Worm (Caenorhabditis elegans): ENCODE measurements around the gene nxf-1.
A peak's percentile ranks its signal among the peaks of the same experiment; 100 is the strongest.

Gene nxf-1

DNA sequence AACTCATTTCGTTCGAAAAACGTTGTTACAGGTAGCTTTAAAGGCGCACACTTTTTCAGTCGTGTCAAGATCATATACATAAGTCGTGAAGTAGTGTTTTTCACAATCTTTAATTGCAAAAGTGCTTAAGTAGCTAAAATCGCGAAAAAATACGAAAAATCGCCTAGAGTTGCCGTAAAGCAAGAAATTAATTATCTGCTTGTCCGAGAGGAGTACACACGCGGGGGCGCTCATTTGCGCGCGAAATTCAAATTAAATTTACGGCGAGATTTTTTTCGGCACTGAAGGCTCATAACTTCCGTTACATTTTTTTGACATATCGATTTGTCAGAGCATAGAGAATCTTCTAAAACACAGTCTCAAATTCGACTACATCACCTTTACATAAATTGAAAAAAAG lies 45.3 kb upstream of the nxf-1 start:
- TF ChIP-seq nhr-85 (tag) (no peak), nhr-90 (tag; optimal IDR thresholded peaks at IDR 0.05; ENCODE audit: poor library complexity) (no peak), ztf-4 (tag; optimal IDR thresholded peaks at IDR 0.05) (no peak), jun-1 (tag; optimal IDR thresholded peaks at IDR 0.05) (no peak), efl-1 (optimal IDR thresholded peaks at IDR 0.05) (peak in 1 of 2 experiments; percentile 6), efl-1 (GFP tag; optimal IDR thresholded peaks at IDR 0.05 in 1 of 2) (peak; percentile 15 to 86), egl-27 (tag; optimal IDR thresholded peaks at IDR 0.05) (no peak), sup-37 (GFP tag; optimal IDR thresholded peaks at IDR 0.05) (no peak), dpl-1 (GFP tag; optimal IDR thresholded peaks at IDR 0.05) (peak in 1 of 3 experiments; percentile 7)

DNA sequence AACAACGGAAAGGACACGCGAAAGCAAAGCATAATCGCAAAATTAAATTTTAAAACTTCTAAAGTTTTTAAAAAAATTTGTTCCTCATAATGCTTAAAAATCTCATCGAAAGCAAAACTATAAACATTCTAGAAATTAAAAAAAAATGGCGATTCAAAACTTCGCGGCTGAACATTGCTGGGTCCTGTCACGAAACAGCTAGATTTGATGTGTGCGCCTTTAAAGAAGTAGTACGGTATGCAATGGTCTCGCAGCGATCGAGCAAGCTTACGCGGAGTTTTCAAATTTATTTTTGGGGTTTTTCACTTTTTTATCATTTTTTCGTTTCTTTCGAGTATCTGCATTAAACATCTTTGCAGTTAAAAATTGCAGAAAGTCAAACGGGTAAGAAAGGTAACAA lies 42.3 kb upstream of the nxf-1 start, which contains the start of gene coh-3:
coh-3 (plus strand) TSS at position 353 of the 400 bp plus-strand sequence.
- TF ChIP-seq ceh-82 (tag; optimal IDR thresholded peaks at IDR 0.05) = no peak
- TF ChIP-seq pax-3 (tag; optimal IDR thresholded peaks at IDR 0.05) = no peak
- no peak for TF ChIP-seq snpc-4 (tag; optimal IDR thresholded peaks at IDR 0.05)
- no peak for TF ChIP-seq lin-39 (tag; optimal IDR thresholded peaks at IDR 0.05)
- TF ChIP-seq fkh-4 (tag; optimal IDR thresholded peaks at IDR 0.05; ENCODE audit: borderline replicate concordance) = no peak
- no peak for TF ChIP-seq mab-9 (GFP tag; IDR thresholded peaks at IDR 0.05)
- no peak for TF ChIP-seq nhr-237 (tag; optimal IDR thresholded peaks at IDR 0.05)
- TF ChIP-seq lin-35 (GFP tag; optimal IDR thresholded peaks at IDR 0.05) = no peak
- no peak for TF ChIP-seq fos-1 (tag; optimal IDR thresholded peaks at IDR 0.05)
- TF ChIP-seq C04F5.9 (tag; optimal IDR thresholded peaks at IDR 0.05) = no peak
- no peak for TF ChIP-seq lin-14 (GFP tag; optimal IDR thresholded peaks at IDR 0.05)

DNA sequence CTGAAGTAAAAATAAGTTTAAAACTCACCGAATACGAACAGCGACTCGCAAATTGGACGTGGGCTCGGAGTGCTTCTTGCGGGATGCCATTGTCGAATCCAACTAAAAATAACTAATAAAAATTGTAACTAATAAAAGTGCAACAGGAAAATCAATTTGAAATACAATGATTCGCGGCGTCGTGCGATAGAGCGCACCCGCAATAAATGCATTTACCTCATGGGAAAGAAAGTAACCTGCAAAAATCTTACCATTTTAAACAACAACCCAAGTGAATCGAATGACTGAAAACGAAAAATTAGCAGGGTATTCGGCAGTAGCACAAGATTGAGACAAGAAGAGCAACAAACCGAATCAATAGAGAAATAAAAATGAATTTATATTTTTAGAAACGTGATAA lies 41.8 kb upstream of the nxf-1 start, which contains the start of gene bmk-1:
bmk-1 (minus strand) TSS at position 359 of the 400 bp plus-strand sequence.
- TF ChIP-seq lin-15B (tag; optimal IDR thresholded peaks at IDR 0.05) (no peak), fos-1 (tag; optimal IDR thresholded peaks at IDR 0.05) (no peak), nhr-20 (tag; optimal IDR thresholded peaks at IDR 0.05) (peak; percentile 13), dpl-1 (GFP tag; optimal IDR thresholded peaks at IDR 0.05) (peak; percentile 75 to 87 (median 82)), fkh-10 (GFP tag; optimal IDR thresholded peaks at IDR 0.05) (no peak), efl-3 (GFP tag; optimal IDR thresholded peaks at IDR 0.05) (no peak), unc-130 (tag; optimal IDR thresholded peaks at IDR 0.05) (peak; percentile 16), ama-1 (optimal IDR thresholded peaks at IDR 0.05) (no peak), lsy-2 (tag; optimal IDR thresholded peaks at IDR 0.05) (peak in 1 of 2 experiments; percentile 49), lir-3 (tag; optimal IDR thresholded peaks at IDR 0.05; ENCODE audit: poor library complexity) (no peak), efl-1 (optimal IDR thresholded peaks at IDR 0.05) (peak; percentile 82 to 94), efl-1 (GFP tag; optimal IDR thresholded peaks at IDR 0.05 in 1 of 2) (peak; percentile 84 to 99), lin-35 (GFP tag; optimal IDR thresholded peaks at IDR 0.05) (peak; percentile 71 to 92), C16A3.4 (tag; optimal IDR thresholded peaks at IDR 0.05) (peak; percentile 23), mep-1 (tag; optimal IDR thresholded peaks at IDR 0.05) (no peak), snu-23 (GFP tag; optimal IDR thresholded peaks at IDR 0.05) (peak; percentile 4), grh-1 (GFP tag; IDR thresholded peaks at IDR 0.05) (no peak)

DNA sequence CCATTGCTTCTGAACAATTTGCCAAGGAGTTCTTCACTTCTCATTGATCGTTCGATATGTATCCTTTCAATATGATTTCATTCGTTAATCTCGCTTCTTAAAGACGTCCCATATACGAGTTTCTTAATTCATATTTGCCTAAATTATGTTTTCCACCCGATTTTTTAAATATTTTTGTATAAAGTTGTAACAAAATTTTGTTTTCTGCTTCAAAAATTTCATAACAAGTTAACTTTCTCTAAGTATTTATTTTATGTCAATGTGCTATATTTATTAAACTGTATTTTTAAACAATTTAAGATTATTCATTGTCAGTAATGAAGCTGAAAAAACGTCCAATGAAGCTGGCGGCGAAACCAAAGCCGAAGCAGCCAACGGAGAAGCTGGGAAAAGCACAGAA lies 34.6 kb upstream of the nxf-1 start, which contains the start of gene F23B12.7:
F23B12.7 (plus strand) TSS at position 301 of the 400 bp plus-strand sequence.
- TF ChIP-seq dpl-1 (GFP tag; optimal IDR thresholded peaks at IDR 0.05) (no peak), nhr-19 (GFP tag; conservative IDR thresholded peaks at IDR 0.05) (no peak), unc-86 (tag; optimal IDR thresholded peaks at IDR 0.05) (no peak), fkh-8 (tag; optimal IDR thresholded peaks at IDR 0.05) (no peak), swsn-7 (tag; optimal IDR thresholded peaks at IDR 0.05) (no peak), mep-1 (tag; optimal IDR thresholded peaks at IDR 0.05) (no peak), fos-1 (tag; optimal IDR thresholded peaks at IDR 0.05) (no peak), ceh-90 (tag; optimal IDR thresholded peaks at IDR 0.05) (no peak), hlh-4 (tag; optimal IDR thresholded peaks at IDR 0.05) (no peak), elt-2 (tag; optimal IDR thresholded peaks at IDR 0.05) (no peak), nhr-76 (tag; optimal IDR thresholded peaks at IDR 0.05) (no peak), egl-13 (tag; optimal IDR thresholded peaks at IDR 0.05) (no peak)

Data from whole organism, L1 larva.